Worm (Caenorhabditis elegans) whole organism, L2 larva: ENCODE results near the gene best-20.

Experiments
- ceh-16 ChIP-seq: fragments of 150-350 bp; optimal IDR thresholded peaks from 2 replicates; lab custom pipeline; 2014; ENCODE audit warnings: missing biosample characterization, missing genetic modification characterization
- egl-27 ChIP-seq: sonication (generic microtip); optimal IDR thresholded peaks from 3 replicates; lab custom pipeline; 2017; ENCODE audit warnings: missing biosample characterization, missing genetic modification reagents, missing genetic modification characterization
- mdl-1 ChIP-seq, 2 experiments: fragments of 150-350 bp in 1 of 2; sonication (generic microtip) in 1 of 2; optimal IDR thresholded peaks; 2 replicates each; lab custom pipeline; 2017; ENCODE audit warnings: missing biosample characterization in 2 of 2, missing genetic modification characterization in 2 of 2
- nhr-10 ChIP-seq: sonication (generic microtip); optimal IDR thresholded peaks from 2 replicates; lab custom pipeline; 2017; ENCODE audit warnings: missing biosample characterization, missing genetic modification characterization
- nhr-11 ChIP-seq: fragments of 150-350 bp; optimal IDR thresholded peaks from 2 replicates; lab custom pipeline; 2014; ENCODE audit warnings: missing biosample characterization, missing genetic modification characterization
- nhr-237 ChIP-seq: fragments of 150-350 bp; optimal IDR thresholded peaks from 2 replicates; lab custom pipeline; 2014; ENCODE audit warnings: missing biosample characterization, missing genetic modification characterization
- peb-1 ChIP-seq: fragments of 150-350 bp; optimal IDR thresholded peaks from 2 replicates; lab custom pipeline; 2014; ENCODE audit warnings: missing biosample characterization, missing genetic modification characterization
- sem-4 ChIP-seq: fragments of 150-350 bp; optimal IDR thresholded peaks from 2 replicates; lab custom pipeline; 2014; ENCODE audit warnings: missing biosample characterization, missing genetic modification reagents, missing genetic modification characterization
- unc-55 ChIP-seq: fragments of 150-350 bp; sonication (generic microtip); optimal IDR thresholded peaks from 3 replicates; lab custom pipeline; 2014; ENCODE audit warnings: missing biosample characterization, missing genetic modification reagents, missing genetic modification characterization

DNA sequence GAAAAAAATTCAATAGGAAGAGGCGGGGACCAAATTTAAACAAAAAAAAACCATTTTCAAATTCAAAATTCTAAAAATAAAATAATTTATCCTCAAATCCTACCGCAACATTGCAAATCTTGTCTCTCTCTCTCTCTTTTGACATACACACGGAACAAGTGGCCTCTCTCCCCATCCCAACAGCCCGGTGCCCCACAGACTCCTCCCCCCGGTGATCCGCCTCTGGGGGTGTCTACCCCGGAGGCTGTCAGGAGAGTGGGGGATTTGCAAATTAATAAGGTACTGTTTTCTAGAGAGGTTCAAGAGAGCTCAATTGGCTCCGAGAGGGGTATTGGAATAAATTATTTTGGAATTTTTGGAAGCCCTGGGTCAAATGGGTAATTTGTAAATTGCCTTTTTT lies 11.7 kb downstream of the best-20 start:
- TF ChIP-seq nhr-10 (tag; lab: Kevin White, UChicago) (no peak), ceh-16 (tag; lab: Kevin White, UChicago) (no peak), unc-55 (GFP tag; lab: Kevin White, UChicago) (no peak), nhr-11 (no peak), egl-27 (tag; lab: Kevin White, UChicago) (no peak), sem-4 (tag; lab: Kevin White, UChicago) (no peak), mdl-1 (tag; optimal IDR thresholded peaks at IDR 0.05; lab: Kevin White, UChicago) (no peak), peb-1 (tag; lab: Kevin White, UChicago) (no peak), nhr-237 (no peak)
